Worm (Caenorhabditis elegans) whole organism, midembryonic: ENCODE measurements around the gene T27C5.12.
"Not testable (repeated sequence)": the region's sequence is repeated elsewhere in the genome, so short reads cannot be mapped to it uniquely, and the experiment has no call there.

Experiments used
- T22C8.4 ChIP-seq: fragments of 200-800 bp; sonication (Bioruptor generic); IDR thresholded peaks from 2 replicates; pipeline ENCODE4 v1.3.6; 2022; ENCODE audit warnings: missing genetic modification characterization, missing compliant biosample characterization
- cog-1 ChIP-seq: sonication (generic microtip); optimal IDR thresholded peaks from 2 replicates; lab custom pipeline; 2016; ENCODE audit warnings: missing genetic modification characterization, missing compliant biosample characterization
- flt-1 ChIP-seq: fragments of 200-800 bp; sonication (Bioruptor generic); IDR thresholded peaks from 2 replicates; pipeline ENCODE4 v1.3.6; 2022; ENCODE audit warnings: missing genetic modification characterization, missing compliant biosample characterization
- klf-2 ChIP-seq: fragments of 200-800 bp; sonication (Bioruptor generic); conservative IDR thresholded peaks from 2 replicates; pipeline ENCODE4 v1.3.6; 2022; ENCODE audit warnings: missing genetic modification reagents, missing genetic modification characterization, missing compliant biosample characterization
- med-1 ChIP-seq: sonication (generic microtip); optimal IDR thresholded peaks from 2 replicates; lab custom pipeline; 2017; ENCODE audit warnings: missing genetic modification characterization, mild to moderate bottlenecking, missing compliant biosample characterization, antibody characterized with exemption, missing genetic modification reagents; ENCODE audit not compliant: insufficient read depth
- ref-1 ChIP-seq: fragments of 200-800 bp; sonication (Bioruptor generic); conservative IDR thresholded peaks from 2 replicates; pipeline ENCODE4 v1.3.6; 2022; ENCODE audit warnings: missing genetic modification reagents, missing genetic modification characterization, missing compliant biosample characterization
- tab-1 ChIP-seq: fragments of 200-800 bp; sonication (Bioruptor generic); IDR thresholded peaks from 2 replicates; pipeline ENCODE4 v1.3.6; 2022; ENCODE audit warnings: missing genetic modification characterization, missing compliant biosample characterization
- ztf-23 ChIP-seq: fragments of 200-800 bp; sonication (Bioruptor generic); IDR thresholded peaks from 2 replicates; pipeline ENCODE4 v1.3.6; 2022; ENCODE audit warnings: missing genetic modification reagents, missing genetic modification characterization, missing compliant biosample characterization
- ztf-29 ChIP-seq: fragments of 200-800 bp; sonication (Bioruptor generic); IDR thresholded peaks from 2 replicates; pipeline ENCODE4 v1.3.6; 2022; ENCODE audit warnings: missing genetic modification reagents, missing genetic modification characterization, missing compliant biosample characterization

The T27C5.12 gene

DNA sequence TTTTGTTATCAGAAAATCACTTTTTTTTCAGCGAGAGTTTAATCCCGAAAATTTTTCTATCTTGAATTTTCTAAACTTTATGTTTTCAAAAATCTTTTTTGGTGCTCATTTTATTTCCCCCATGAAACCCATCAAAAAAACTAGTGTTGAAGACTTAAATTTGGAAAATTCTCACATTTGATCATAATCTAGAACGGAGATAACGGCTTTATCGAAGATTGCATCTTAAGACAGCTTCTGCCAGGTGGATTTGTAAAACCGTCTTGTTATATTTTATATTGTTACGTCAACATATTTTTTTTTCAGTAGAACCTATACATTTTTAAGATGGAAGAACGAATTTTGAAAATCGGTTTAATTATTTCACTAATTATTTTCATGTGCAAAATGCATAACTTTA, at the start of gene T27C5.12:
TSS of gene T27C5.12 (plus strand) at position 301 of the 400 bp plus-strand sequence.
- TF ChIP-seq T22C8.4 (GFP tag; lab: Robert Waterston, UW) (no peak), flt-1 (GFP tag; lab: Robert Waterston, UW) (no peak), med-1 (no peak), cog-1 (no peak), klf-2 (GFP tag; lab: Robert Waterston, UW) (no peak), ztf-29 (GFP tag; lab: Robert Waterston, UW) (no peak), ref-1 (GFP tag; lab: Robert Waterston, UW) (no peak), ztf-23 (GFP tag; lab: Robert Waterston, UW) (no peak), tab-1 (GFP tag; lab: Robert Waterston, UW) (no peak)

DNA sequence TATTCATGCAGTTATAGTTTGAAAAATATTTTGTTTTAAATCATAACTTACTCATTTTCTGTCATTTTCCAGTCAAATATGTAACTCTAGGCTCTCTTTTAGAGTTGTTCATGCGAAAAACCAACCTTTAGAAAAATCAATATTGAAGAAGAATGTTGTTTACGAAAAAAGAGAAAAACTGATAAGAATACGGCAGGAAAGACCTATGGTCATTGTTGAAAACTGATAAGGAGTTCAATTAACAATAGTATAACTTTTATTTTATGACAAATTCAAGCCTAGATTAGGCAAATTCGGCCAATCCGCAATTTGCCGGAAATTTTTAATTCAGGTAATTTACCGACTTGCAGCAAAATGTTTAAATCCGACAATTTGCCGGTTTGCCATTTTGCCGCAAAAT, 38.4 kb upstream of the T27C5.12 start, which contains the start of gene Y20C6A.1:
TSS of gene Y20C6A.1 (minus strand) at position 107 of the 400 bp plus-strand sequence.
- no peak for TF ChIP-seq ztf-23 (GFP tag; lab: Robert Waterston, UW)
- TF ChIP-seq cog-1: no peak
- TF ChIP-seq tab-1 (GFP tag; lab: Robert Waterston, UW): no peak
- TF ChIP-seq T22C8.4 (GFP tag; lab: Robert Waterston, UW): no peak
- no peak for TF ChIP-seq ztf-29 (GFP tag; lab: Robert Waterston, UW)
- no peak for TF ChIP-seq flt-1 (GFP tag; lab: Robert Waterston, UW)
- TF ChIP-seq ref-1 (GFP tag; lab: Robert Waterston, UW): no peak
- no peak for TF ChIP-seq med-1
- TF ChIP-seq klf-2 (GFP tag; lab: Robert Waterston, UW): no peak

DNA sequence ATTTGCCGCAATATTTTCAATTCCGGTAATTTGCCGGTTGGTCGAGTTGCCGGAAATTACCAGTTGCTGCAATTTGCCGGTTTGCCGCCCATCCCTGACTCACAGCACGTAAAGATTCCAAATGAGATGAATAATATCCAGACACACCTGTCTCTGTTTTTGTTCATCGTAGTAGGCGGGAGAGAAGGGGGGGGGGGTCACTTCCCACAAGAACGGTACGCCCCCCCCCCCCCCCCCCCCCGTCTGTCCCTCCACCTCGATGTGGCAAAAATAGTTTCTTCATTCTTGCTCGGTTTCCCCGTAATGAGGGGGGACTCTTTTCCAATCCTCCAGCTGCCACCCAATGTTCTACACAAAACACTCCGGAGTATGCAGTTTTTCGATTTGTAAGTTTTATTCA, 37.9 kb upstream of the T27C5.12 start, which contains the start of gene fbxb-7:
TSS of gene fbxb-7 (plus strand) at position 267 of the 400 bp plus-strand sequence.
- TF ChIP-seq ref-1 (GFP tag; lab: Robert Waterston, UW) (no peak), klf-2 (GFP tag; lab: Robert Waterston, UW) (no peak), tab-1 (GFP tag; lab: Robert Waterston, UW) (no peak), T22C8.4 (GFP tag; lab: Robert Waterston, UW) (no peak), ztf-23 (GFP tag; lab: Robert Waterston, UW) (no peak), flt-1 (GFP tag; lab: Robert Waterston, UW) (no peak), cog-1 (no peak), ztf-29 (GFP tag; lab: Robert Waterston, UW) (no peak), med-1 (no peak)

DNA sequence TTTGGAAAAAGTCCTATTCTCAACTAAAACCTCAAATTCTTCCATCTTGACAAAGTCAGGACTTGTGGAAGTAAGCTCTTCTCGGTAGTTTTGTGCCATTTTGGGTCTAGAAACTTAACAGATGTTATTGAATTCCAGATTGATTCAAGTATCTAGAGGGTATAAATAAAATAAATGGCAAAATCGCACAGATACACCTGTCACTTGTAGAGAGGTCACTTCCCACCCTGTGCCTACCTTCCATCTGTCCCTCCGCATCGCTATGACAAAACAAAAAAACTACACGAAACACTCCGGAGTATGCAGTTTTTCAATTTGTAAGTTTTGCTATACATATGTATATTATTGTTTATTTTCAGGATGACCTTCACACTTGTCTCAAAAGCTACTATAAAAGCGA, 35.1 kb upstream of the T27C5.12 start, which contains the start of gene Y20C6A.4:
TSS of gene Y20C6A.4 (plus strand) at position 301 of the 400 bp plus-strand sequence.
- TF ChIP-seq ztf-29 (GFP tag; lab: Robert Waterston, UW) (no peak), ztf-23 (GFP tag; lab: Robert Waterston, UW) (no peak), T22C8.4 (GFP tag; lab: Robert Waterston, UW) (no peak), med-1 (no peak), flt-1 (GFP tag; lab: Robert Waterston, UW) (no peak), klf-2 (GFP tag; lab: Robert Waterston, UW) (no peak), tab-1 (GFP tag; lab: Robert Waterston, UW) (no peak), cog-1 (no peak), ref-1 (GFP tag; lab: Robert Waterston, UW) (no peak)

DNA sequence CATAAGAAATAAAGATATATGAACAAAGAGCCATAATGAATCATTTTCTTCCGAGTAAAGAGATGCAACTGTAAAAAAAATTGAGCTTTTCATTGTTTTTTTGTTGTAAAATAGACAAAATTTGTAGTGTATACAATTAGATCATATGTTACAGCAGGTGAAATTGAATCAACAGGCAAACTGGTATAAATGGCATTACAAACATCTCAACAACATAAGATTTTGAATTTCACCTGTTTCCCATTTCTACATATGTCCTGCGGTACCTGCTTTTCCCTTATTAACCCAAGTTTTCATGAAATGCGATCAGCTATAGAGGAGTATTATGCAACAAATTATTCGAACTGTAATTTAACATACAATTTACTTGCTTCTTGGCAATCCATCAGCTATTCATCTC, 19.7 kb upstream of the T27C5.12 start, which contains the start of gene srh-120:
TSS of gene srh-120 (plus strand) at position 301 of the 400 bp plus-strand sequence.
- TF ChIP-seq ztf-23 (GFP tag; lab: Robert Waterston, UW): no peak
- no peak for TF ChIP-seq cog-1
- no peak for TF ChIP-seq flt-1 (GFP tag; lab: Robert Waterston, UW)
- no peak for TF ChIP-seq klf-2 (GFP tag; lab: Robert Waterston, UW)
- TF ChIP-seq ztf-29 (GFP tag; lab: Robert Waterston, UW): no peak
- TF ChIP-seq tab-1 (GFP tag; lab: Robert Waterston, UW): no peak
- TF ChIP-seq ref-1 (GFP tag; lab: Robert Waterston, UW): no peak
- TF ChIP-seq med-1: no peak
- no peak for TF ChIP-seq T22C8.4 (GFP tag; lab: Robert Waterston, UW)

DNA sequence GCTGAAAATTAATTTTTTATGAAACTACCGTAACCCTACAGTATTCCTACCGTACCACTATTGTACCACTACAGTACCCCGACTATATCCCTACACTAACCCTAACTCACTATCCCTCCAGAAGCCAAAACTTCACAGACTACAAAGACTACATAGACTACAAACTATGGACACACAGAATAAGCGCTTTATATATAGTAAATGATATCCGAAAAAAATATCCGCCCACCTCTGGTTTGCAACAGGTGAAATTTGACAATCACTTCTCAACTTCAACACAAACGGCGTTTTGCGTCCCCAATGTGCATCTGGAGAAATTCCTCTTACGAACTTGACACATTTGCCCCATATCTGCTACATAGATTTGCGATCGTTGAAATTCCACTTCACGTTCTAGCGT, 5.1 kb upstream of the T27C5.12 start, which contains the start of gene srh-132:
TSS of gene srh-132 (plus strand) at position 301 of the 400 bp plus-strand sequence.
- TF ChIP-seq tab-1, klf-2, ztf-23 (GFP tag; lab: Robert Waterston, UW): not testable (repeated sequence)

DNA sequence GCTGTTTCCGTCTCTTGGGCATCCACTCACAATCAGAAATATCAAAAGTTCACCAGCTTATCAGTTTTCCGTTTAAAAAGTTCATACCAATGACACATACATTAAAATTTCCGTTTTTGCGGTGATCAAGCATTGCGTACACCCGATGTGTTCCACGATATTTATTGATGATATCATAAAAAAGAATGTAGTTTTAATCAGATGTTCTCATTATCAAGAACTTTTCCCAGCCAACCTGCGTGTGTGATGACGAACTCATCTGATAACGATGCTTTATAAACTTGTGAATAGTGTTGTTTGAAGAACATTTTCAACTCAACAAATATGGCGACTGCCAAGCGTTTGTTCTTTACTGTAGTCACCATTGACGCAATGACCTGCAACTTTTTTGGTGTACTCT, 1.8 kb downstream of the T27C5.12 start, which contains the start of gene clc-21:
TSS of gene clc-21 (plus strand) at position 301 of the 400 bp plus-strand sequence.
- no peak for TF ChIP-seq cog-1
- no peak for TF ChIP-seq ztf-23 (GFP tag; lab: Robert Waterston, UW)
- no peak for TF ChIP-seq klf-2 (GFP tag; lab: Robert Waterston, UW)
- no peak for TF ChIP-seq tab-1 (GFP tag; lab: Robert Waterston, UW)
- no peak for TF ChIP-seq med-1
- no peak for TF ChIP-seq ztf-29 (GFP tag; lab: Robert Waterston, UW)
- no peak for TF ChIP-seq ref-1 (GFP tag; lab: Robert Waterston, UW)
- TF ChIP-seq T22C8.4 (GFP tag; lab: Robert Waterston, UW): no peak
- TF ChIP-seq flt-1 (GFP tag; lab: Robert Waterston, UW): no peak

ce11 chrV:17429262-17429661, 14.2 kb downstream of the T27C5.12 start:
- TF ChIP-seq tab-1 (GFP tag; lab: Robert Waterston, UW) (no peak), ztf-29 (GFP tag; lab: Robert Waterston, UW) (no peak), ztf-23 (GFP tag; lab: Robert Waterston, UW) (no peak), med-1 (no peak), flt-1 (GFP tag; lab: Robert Waterston, UW) (no peak), ref-1 (GFP tag; lab: Robert Waterston, UW) (no peak), klf-2 (GFP tag; lab: Robert Waterston, UW) (no peak), T22C8.4 (GFP tag; lab: Robert Waterston, UW) (no peak), cog-1 (no peak)

ce11 chrV:17430066-17430465, 15.0 kb downstream of the T27C5.12 start, which contains the start of gene T27C5.10:
T27C5.10 (minus strand) TSS chrV:17430166.
- TF ChIP-seq flt-1 (GFP tag; lab: Robert Waterston, UW) (no peak), cog-1 (no peak), tab-1 (GFP tag; lab: Robert Waterston, UW) (no peak), T22C8.4 (GFP tag; lab: Robert Waterston, UW) (no peak), med-1 (no peak), ztf-23 (GFP tag; lab: Robert Waterston, UW) (no peak), klf-2 (GFP tag; lab: Robert Waterston, UW) (no peak), ref-1 (GFP tag; lab: Robert Waterston, UW) (no peak), ztf-29 (GFP tag; lab: Robert Waterston, UW) (no peak)
